Worm (Caenorhabditis elegans) whole organism, young adult: ENCODE results near the gene ints-5.

ENCODE experiments used
- T26A5.8 ChIP-seq: sonication (generic microtip); optimal IDR thresholded peaks from 2 replicates; lab custom pipeline; 2016; ENCODE audit warnings: missing genetic modification characterization, missing compliant biosample characterization
- Y53F4B.3 ChIP-seq: fragments of 200-800 bp; sonication (Bioruptor generic); IDR thresholded peaks from 2 replicates; pipeline ENCODE4 v1.3.6; 2022; ENCODE audit warnings: missing genetic modification reagents, missing genetic modification characterization, missing compliant biosample characterization
- ama-1 ChIP-seq, 3 experiments: fragments of 150-350 bp in 1 of 3; sonication (generic microtip) in 2 of 3; optimal IDR thresholded peaks; 2 replicates each; lab custom pipeline; 2014 to 2018; ENCODE audit warnings: missing biosample characterization in 2 of 3, missing genetic modification characterization in 2 of 3, missing genetic modification reagents in 2 of 3
- attf-5 ChIP-seq: fragments of 200-800 bp; sonication (Bioruptor generic); optimal IDR thresholded peaks from 2 replicates; lab custom pipeline; 2018; ENCODE audit warnings: mild to moderate bottlenecking, missing genetic modification characterization, missing compliant biosample characterization
- ceh-58 ChIP-seq: fragments of 200-800 bp; sonication (Bioruptor generic); IDR thresholded peaks from 2 replicates; pipeline ENCODE4 v1.3.6; 2022; ENCODE audit warnings: missing genetic modification characterization, missing compliant biosample characterization
- hlh-12 ChIP-seq: sonication (generic microtip); optimal IDR thresholded peaks from 2 replicates; lab custom pipeline; 2016; ENCODE audit warnings: missing genetic modification characterization, missing compliant biosample characterization
- lir-1 ChIP-seq: fragments of 200-800 bp; sonication (Bioruptor generic); conservative IDR thresholded peaks from 2 replicates; pipeline ENCODE4 v1.3.6; 2022; ENCODE audit warnings: missing genetic modification reagents, missing genetic modification characterization, missing compliant biosample characterization
- pha-4 ChIP-seq: fragments of 150-350 bp; sonication (generic microtip); optimal IDR thresholded peaks from 2 replicates; lab custom pipeline; 2014; ENCODE audit warnings: missing biosample characterization, missing genetic modification reagents, missing genetic modification characterization
- repo-1 ChIP-seq: sonication (generic microtip); optimal IDR thresholded peaks from 2 replicates; lab custom pipeline; 2017; ENCODE audit warnings: mild to moderate bottlenecking, missing genetic modification characterization, missing compliant biosample characterization
- snpc-4 ChIP-seq, 5 experiments: fragments of 150-350 bp in 1 of 5; sonication (generic microtip) in 4 of 5; optimal IDR thresholded peaks; 2 replicates each; lab custom pipeline; 2014 to 2018; ENCODE audit warnings: missing genetic modification characterization in 5 of 5, missing biosample characterization in 3 of 5, antibody characterized with exemption in 2 of 5, mild to moderate bottlenecking in 2 of 5, missing compliant biosample characterization in 2 of 5, missing genotype in 2 of 5, moderate library complexity in 2 of 5, missing genetic modification reagents in 1 of 5
- zim-3 ChIP-seq: sonication (generic microtip); optimal IDR thresholded peaks from 2 replicates; lab custom pipeline; 2017; ENCODE audit warnings: mild to moderate bottlenecking, missing genetic modification characterization, moderate library complexity, missing compliant biosample characterization
- ztf-25 ChIP-seq: fragments of 200-800 bp; sonication (Bioruptor generic); IDR thresholded peaks from 2 replicates; pipeline ENCODE4 v1.3.6; 2022; ENCODE audit warnings: missing genetic modification reagents, missing genetic modification characterization, missing compliant biosample characterization
- ztf-26 ChIP-seq: sonication (generic microtip); optimal IDR thresholded peaks from 2 replicates; lab custom pipeline; 2017; ENCODE audit warnings: missing genetic modification characterization, missing compliant biosample characterization

DNA sequence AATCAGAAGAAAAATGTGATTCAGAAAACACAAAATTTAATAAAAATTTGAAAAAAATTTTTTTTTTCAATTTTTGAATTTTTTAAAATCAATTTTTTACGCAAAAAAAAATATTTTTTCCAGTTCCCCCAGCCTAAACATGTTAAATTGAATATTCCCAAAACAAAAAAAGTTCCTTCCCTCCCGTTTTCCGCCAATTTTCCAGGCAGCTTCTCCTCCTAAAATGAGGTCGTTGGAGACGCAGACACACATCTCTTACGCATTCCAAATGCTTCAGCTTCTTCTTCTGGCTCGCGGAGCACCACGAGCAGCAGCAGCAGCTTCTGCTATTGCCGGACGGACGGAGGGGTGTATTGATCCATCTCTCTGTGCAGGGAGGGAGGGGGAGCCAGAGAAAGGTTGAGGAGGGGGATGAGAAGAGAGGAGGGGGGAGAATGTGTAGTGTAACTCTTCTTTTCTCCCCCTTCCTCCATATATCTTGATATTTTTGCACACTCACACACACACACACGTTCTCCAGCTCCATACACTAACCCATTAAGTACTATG is 43.4 kb upstream of the ints-5 start:
- TF ChIP-seq ztf-26 (tag; lab: Kevin White, UChicago) (no peak), ztf-25 (no peak), Y53F4B.3 (no peak), hlh-12 (no peak), T26A5.8 (tag; lab: Kevin White, UChicago) (no peak), snpc-4 (GFP tag; optimal IDR thresholded peaks at IDR 0.05; lab: Kevin White, UChicago) (no peak), snpc-4 (tag; optimal IDR thresholded peaks at IDR 0.05; lab: Kevin White, UChicago) (no peak), lir-1 (GFP tag; lab: Robert Waterston, UW) (no peak), attf-5 (GFP tag; lab: Kevin White, UChicago) (peak; percentile 4), ceh-58 (GFP tag; lab: Robert Waterston, UW) (no peak), zim-3 (tag; lab: Kevin White, UChicago) (no peak), repo-1 (tag; lab: Kevin White, UChicago) (no peak), ama-1 (optimal IDR thresholded peaks at IDR 0.05; lab: Kevin White, UChicago) (no peak), ama-1 (GFP tag; optimal IDR thresholded peaks at IDR 0.05; lab: Kevin White, UChicago) (no peak), pha-4 (tag; lab: Kevin White, UChicago) (no peak)
